Fruit fly (Drosophila melanogaster) whole organism, pupa: ENCODE data around the gene Scsalpha1.

ENCODE experiments used
- CG10348 ChIP-seq: fragments of 200-800 bp; sonication (Bioruptor generic); IDR thresholded peaks from 2 replicates; pipeline ENCODE4 v1.3.6; 2022; ENCODE audit warnings: missing biosample characterization, missing genetic modification characterization
- CG12605 ChIP-seq: fragments of 200-800 bp; sonication (Bioruptor generic); IDR thresholded peaks from 2 replicates; pipeline ENCODE4 v1.3.6; 2022; ENCODE audit warnings: missing biosample characterization, missing genetic modification characterization
- CG13204 ChIP-seq: fragments of 200-800 bp; sonication (Bioruptor generic); optimal IDR thresholded peaks from 2 replicates; lab custom pipeline; 2018; ENCODE audit warnings: missing biosample characterization, mild to moderate bottlenecking, missing genetic modification characterization, moderate library complexity
- CG15710 ChIP-seq: fragments of 200-800 bp; sonication (Bioruptor generic); optimal IDR thresholded peaks from 2 replicates; lab custom pipeline; 2018; ENCODE audit warnings: missing biosample characterization, mild to moderate bottlenecking, missing genetic modification characterization, moderate library complexity
- CG4496 ChIP-seq: fragments of 200-800 bp; sonication (Bioruptor generic); IDR thresholded peaks from 3 replicates; pipeline ENCODE4 v1.3.6; 2022; ENCODE audit warnings: missing biosample characterization, missing genetic modification characterization
- CG8159 ChIP-seq: fragments of 200-800 bp; sonication (Bioruptor generic); optimal IDR thresholded peaks from 3 replicates; lab custom pipeline; 2018; ENCODE audit warnings: missing biosample characterization, mild to moderate bottlenecking, missing genetic modification characterization, moderate library complexity
- CG8301 ChIP-seq: fragments of 200-800 bp; sonication (Bioruptor generic); optimal IDR thresholded peaks from 2 replicates; lab custom pipeline; 2018; ENCODE audit warnings: missing biosample characterization, mild to moderate bottlenecking, missing genetic modification characterization
- CG9948 ChIP-seq: fragments of 200-800 bp; sonication (Bioruptor generic); optimal IDR thresholded peaks from 2 replicates; lab custom pipeline; 2018; ENCODE audit warnings: missing biosample characterization, mild to moderate bottlenecking, missing genetic modification characterization, moderate library complexity
- D1 ChIP-seq: fragments of 200-800 bp; sonication (Bioruptor generic); optimal IDR thresholded peaks from 2 replicates; lab custom pipeline; 2018; ENCODE audit warnings: missing biosample characterization, mild to moderate bottlenecking, missing genetic modification characterization, moderate library complexity
- EcR ChIP-seq: fragments of 200-800 bp; sonication (Bioruptor generic); optimal IDR thresholded peaks from 3 replicates; lab custom pipeline; 2019; ENCODE audit warnings: missing biosample characterization, missing genetic modification characterization, mild to moderate bottlenecking, moderate library complexity, missing genetic modification reagents
- Pif1A ChIP-seq: fragments of 200-800 bp; sonication (Bioruptor generic); optimal IDR thresholded peaks from 3 replicates; lab custom pipeline; 2016; ENCODE audit warnings: missing biosample characterization, missing genetic modification characterization

dm6 chr3L:3801813-3802212, 12.2 kb upstream of the Scsalpha1 start:
- TF ChIP-seq CG13204 (GFP tag; lab: Kevin White, UChicago), result no peak
- no peak for TF ChIP-seq EcR (GFP tag; lab: Kevin White, UChicago)
- no peak for TF ChIP-seq CG10348
- TF ChIP-seq CG4496 (GFP tag; lab: Robert Waterston, UW), result no peak
- TF ChIP-seq Pif1A (GFP tag; lab: Kevin White, UChicago), result peak; percentile 26
- no peak for TF ChIP-seq D1 (tag; lab: Kevin White, UChicago)
- TF ChIP-seq CG8159 (tag; lab: Kevin White, UChicago), result peak; percentile 28
- TF ChIP-seq CG8301, result peak; percentile 16
- TF ChIP-seq CG9948 (tag; lab: Kevin White, UChicago), result no peak
- no peak for TF ChIP-seq CG12605
- no peak for TF ChIP-seq CG15710
